Fruit fly (Drosophila melanogaster) whole organism, embryonic: Measurements from ENCODE around the gene CG4017.
A peak's percentile ranks its signal among the peaks of the same experiment; 100 is the strongest.

Experiments used
- CG10147 ChIP-seq: fragments of 200-800 bp; sonication (Bioruptor generic); optimal IDR thresholded peaks from 2 replicates; lab custom pipeline; 2019; ENCODE audit warnings: missing biosample characterization, mild to moderate bottlenecking, missing genetic modification characterization, moderate library complexity
- CG10209 ChIP-seq: fragments of 200-800 bp; sonication (Bioruptor generic); optimal IDR thresholded peaks from 3 replicates; lab custom pipeline; 2017; ENCODE audit warnings: missing biosample characterization, mild to moderate bottlenecking, missing genetic modification characterization, missing genetic modification reagents
- CG12071 ChIP-seq: fragments of 200-800 bp; sonication (Bioruptor generic); optimal IDR thresholded peaks from 3 replicates; lab custom pipeline; 2018; ENCODE audit warnings: missing biosample characterization, mild to moderate bottlenecking, missing genetic modification characterization
- CG12299 ChIP-seq: fragments of 200-800 bp; sonication (Bioruptor generic); optimal IDR thresholded peaks from 2 replicates; lab custom pipeline; 2018; ENCODE audit warnings: missing biosample characterization, mild to moderate bottlenecking, missing genetic modification characterization
- CG1233 ChIP-seq: fragments of 200-800 bp; sonication (Bioruptor generic); optimal IDR thresholded peaks from 4 replicates; lab custom pipeline; 2018; ENCODE audit warnings: missing biosample characterization, mild to moderate bottlenecking, missing genetic modification characterization
- CG13287 ChIP-seq: fragments of 200-800 bp; sonication (Bioruptor generic); IDR thresholded peaks from 2 replicates; pipeline ENCODE4 v1.3.6; 2022; ENCODE audit warnings: missing biosample characterization, missing genetic modification characterization; ENCODE audit not compliant: partially characterized antibody
- CG13296 ChIP-seq: fragments of 200-800 bp; sonication (Bioruptor generic); optimal IDR thresholded peaks from 3 replicates; lab custom pipeline; 2018; ENCODE audit warnings: missing biosample characterization, mild to moderate bottlenecking, missing genetic modification characterization
- CG14050 ChIP-seq: fragments of 200-800 bp; sonication (Bioruptor generic); IDR thresholded peaks from 3 replicates; pipeline ENCODE4 v1.3.6; 2022; ENCODE audit warnings: missing biosample characterization, missing genetic modification characterization
- CG14860 ChIP-seq: fragments of 200-800 bp; sonication (Bioruptor generic); IDR thresholded peaks from 3 replicates; pipeline ENCODE4 v1.3.6; 2022; ENCODE audit warnings: missing biosample characterization, missing genetic modification characterization; ENCODE audit not compliant: partially characterized antibody
- CG1602 ChIP-seq: fragments of 200-800 bp; sonication (Bioruptor generic); optimal IDR thresholded peaks from 3 replicates; lab custom pipeline; 2016; ENCODE audit warnings: missing biosample characterization, missing genetic modification characterization
- CG16779 ChIP-seq: fragments of 200-800 bp; sonication (Bioruptor generic); IDR thresholded peaks from 2 replicates; pipeline ENCODE4 v1.3.6; 2022; ENCODE audit warnings: missing biosample characterization, missing genetic modification characterization
- CG17328 ChIP-seq: fragments of 200-800 bp; sonication (Bioruptor generic); IDR thresholded peaks from 2 replicates; pipeline ENCODE4 v1.3.6; 2022; ENCODE audit warnings: missing biosample characterization, missing genetic modification characterization
- CG17385 ChIP-seq: fragments of 200-800 bp; sonication (Bioruptor generic); optimal IDR thresholded peaks from 3 replicates; lab custom pipeline; 2018; ENCODE audit warnings: missing biosample characterization, mild to moderate bottlenecking, missing genetic modification characterization
- CG32772 ChIP-seq: fragments of 200-800 bp; sonication (Bioruptor generic); IDR thresholded peaks from 2 replicates; pipeline ENCODE4 v1.3.6; 2022; ENCODE audit warnings: missing biosample characterization, missing genetic modification characterization
- CG34422 ChIP-seq: fragments of 200-800 bp; sonication (Bioruptor generic); IDR thresholded peaks from 3 replicates; pipeline ENCODE4 v1.3.6; 2022; ENCODE audit warnings: missing biosample characterization, missing genetic modification characterization
- CG3995 ChIP-seq: fragments of 200-800 bp; sonication (Bioruptor generic); optimal IDR thresholded peaks from 3 replicates; lab custom pipeline; 2016; ENCODE audit warnings: missing biosample characterization, missing genetic modification characterization
- CG4328 ChIP-seq: fragments of 200-800 bp; sonication (Bioruptor generic); optimal IDR thresholded peaks from 3 replicates; lab custom pipeline; 2017; ENCODE audit warnings: missing biosample characterization, missing genetic modification reagents, missing genetic modification characterization
- CG4424 ChIP-seq: fragments of 200-800 bp; sonication (Bioruptor generic); optimal IDR thresholded peaks from 3 replicates; lab custom pipeline; 2016; ENCODE audit warnings: missing biosample characterization, missing genetic modification characterization
- CG5180 ChIP-seq: fragments of 200-800 bp; sonication (Bioruptor generic); optimal IDR thresholded peaks from 3 replicates; lab custom pipeline; 2017; ENCODE audit warnings: missing biosample characterization, missing genetic modification characterization, mild to moderate bottlenecking, moderate library complexity, missing genetic modification reagents
- CG6272 ChIP-seq: fragments of 200-800 bp; sonication (Bioruptor generic); IDR thresholded peaks from 2 replicates; pipeline ENCODE4 v1.3.6; 2022; ENCODE audit warnings: missing biosample characterization, missing genetic modification characterization
- CG6689 ChIP-seq: fragments of 200-800 bp; sonication (Bioruptor generic); IDR thresholded peaks from 2 replicates; pipeline ENCODE4 v1.3.6; 2022; ENCODE audit warnings: missing biosample characterization, missing genetic modification characterization
- CG8478 ChIP-seq: fragments of >200 bp; optimal IDR thresholded peaks from 2 replicates; lab custom pipeline; 2018
- CG9876 ChIP-seq: fragments of 200-800 bp; sonication (Bioruptor generic); optimal IDR thresholded peaks from 2 replicates; lab custom pipeline; 2016; ENCODE audit warnings: missing biosample characterization, missing genetic modification characterization
- CTCF ChIP-seq: fragments of 200-800 bp; sonication (Bioruptor generic); optimal IDR thresholded peaks from 2 replicates; lab custom pipeline; 2017; ENCODE audit warnings: missing biosample characterization, mild to moderate bottlenecking, missing genetic modification characterization, moderate library complexity
- D ChIP-seq, 2 experiments: fragments of 200-800 bp in 1 of 2; fragments of >200 bp in 1 of 2; sonication (Bioruptor generic) in 1 of 2; optimal IDR thresholded peaks; 2 replicates in 1 of 2; 3 replicates in 1 of 2; lab custom pipeline; 2017; ENCODE audit warnings: mild to moderate bottlenecking in 1 of 2, missing biosample characterization in 1 of 2, missing genetic modification characterization in 1 of 2, missing genetic modification reagents in 1 of 2
- D19B ChIP-seq: fragments of 200-800 bp; sonication (Bioruptor generic); optimal IDR thresholded peaks from 2 replicates; lab custom pipeline; 2017; ENCODE audit warnings: missing biosample characterization, mild to moderate bottlenecking, missing genetic modification characterization
- Dip3 ChIP-seq: fragments of 200-800 bp; sonication (Bioruptor generic); optimal IDR thresholded peaks from 3 replicates; lab custom pipeline; 2016; ENCODE audit warnings: missing biosample characterization, missing genetic modification characterization
- E2f1 ChIP-seq: fragments of 200-800 bp; sonication (Bioruptor generic); IDR thresholded peaks from 2 replicates; pipeline ENCODE4 v1.3.6; 2022; ENCODE audit warnings: missing biosample characterization, missing genetic modification characterization
- Mad ChIP-seq: fragments of 200-800 bp; sonication (Bioruptor generic); optimal IDR thresholded peaks from 2 replicates; lab custom pipeline; 2016; ENCODE audit warnings: missing biosample characterization, missing genetic modification characterization
- NC2α ChIP-seq: fragments of 200-800 bp; sonication (Bioruptor generic); optimal IDR thresholded peaks from 2 replicates; lab custom pipeline; 2016; ENCODE audit warnings: missing biosample characterization, missing genetic modification characterization
- Ravus ChIP-seq: fragments of 200-800 bp; sonication (Bioruptor generic); IDR thresholded peaks from 2 replicates; pipeline ENCODE4 v1.3.6; 2022; ENCODE audit warnings: missing biosample characterization, missing genetic modification characterization
- abd-A ChIP-seq: fragments of 200-800 bp; sonication (Bioruptor generic); optimal IDR thresholded peaks from 3 replicates; lab custom pipeline; 2019; ENCODE audit warnings: missing biosample characterization, mild to moderate bottlenecking, missing genetic modification characterization, moderate library complexity
- ato ChIP-seq: fragments of 200-800 bp; sonication (Bioruptor generic); IDR thresholded peaks from 2 replicates; pipeline ENCODE4 v1.3.6; 2022; ENCODE audit warnings: missing biosample characterization, missing genetic modification characterization; ENCODE audit not compliant: partially characterized antibody
- az2 ChIP-seq: fragments of 200-800 bp; sonication (Bioruptor generic); optimal IDR thresholded peaks from 3 replicates; lab custom pipeline; 2016; ENCODE audit warnings: missing biosample characterization, missing genetic modification characterization
- bab2 ChIP-seq: fragments of 200-800 bp; sonication (Bioruptor generic); optimal IDR thresholded peaks from 2 replicates; lab custom pipeline; 2016; ENCODE audit warnings: missing biosample characterization, missing genetic modification characterization
- chn ChIP-seq: fragments of 200-800 bp; sonication (Bioruptor generic); optimal IDR thresholded peaks from 2 replicates; lab custom pipeline; 2016; ENCODE audit warnings: missing biosample characterization, missing genetic modification characterization
- cwo ChIP-seq: fragments of 200-800 bp; sonication (Bioruptor generic); optimal IDR thresholded peaks from 3 replicates; lab custom pipeline; 2017; ENCODE audit warnings: missing biosample characterization, missing genetic modification characterization, mild to moderate bottlenecking, moderate library complexity, missing genetic modification reagents
- esg ChIP-seq: fragments of 200-800 bp; sonication (Bioruptor generic); conservative IDR thresholded peaks from 2 replicates; pipeline ENCODE4 v1.3.6; 2022; ENCODE audit warnings: missing biosample characterization, missing genetic modification characterization
- fd3F ChIP-seq: fragments of 200-800 bp; sonication (Bioruptor generic); optimal IDR thresholded peaks from 2 replicates; lab custom pipeline; 2018; ENCODE audit warnings: missing biosample characterization, mild to moderate bottlenecking, missing genetic modification characterization, moderate library complexity
- fd96Cb ChIP-seq: fragments of 200-800 bp; sonication (Bioruptor generic); optimal IDR thresholded peaks from 2 replicates; lab custom pipeline; 2018; ENCODE audit warnings: missing biosample characterization, mild to moderate bottlenecking, missing genetic modification characterization, moderate library complexity
- grn ChIP-seq: fragments of 200-800 bp; sonication (Bioruptor generic); optimal IDR thresholded peaks from 3 replicates; lab custom pipeline; 2017; ENCODE audit warnings: missing biosample characterization, missing genetic modification characterization
- kay ChIP-seq: fragments of 200-800 bp; sonication (Bioruptor generic); optimal IDR thresholded peaks from 2 replicates; lab custom pipeline; 2016; ENCODE audit warnings: missing biosample characterization, missing genetic modification characterization
- knrl ChIP-seq: fragments of 200-800 bp; sonication (Bioruptor generic); IDR thresholded peaks from 3 replicates; pipeline ENCODE4 v1.3.6; 2022; ENCODE audit warnings: missing biosample characterization, missing genetic modification characterization; ENCODE audit not compliant: partially characterized antibody
- lola ChIP-seq, 3 experiments: fragments of >200 bp in 2 of 3; fragments of 200-800 bp in 1 of 3; sonication (Bioruptor generic) in 1 of 3; optimal IDR thresholded peaks; 2 replicates each; lab custom pipeline; 2017 to 2019; ENCODE audit warnings: missing biosample characterization in 3 of 3, missing genetic modification characterization in 3 of 3, mild to moderate bottlenecking in 1 of 3, moderate library complexity in 1 of 3
- mirr ChIP-seq: fragments of 200-800 bp; sonication (Bioruptor generic); optimal IDR thresholded peaks from 3 replicates; lab custom pipeline; 2018; ENCODE audit warnings: missing biosample characterization, mild to moderate bottlenecking, missing genetic modification characterization
- tin ChIP-seq: fragments of 200-800 bp; sonication (Bioruptor generic); optimal IDR thresholded peaks from 3 replicates; lab custom pipeline; 2016; ENCODE audit warnings: missing biosample characterization, missing genetic modification characterization
- tio ChIP-seq: fragments of 200-800 bp; sonication (Bioruptor generic); optimal IDR thresholded peaks from 2 replicates; lab custom pipeline; 2017; ENCODE audit warnings: missing biosample characterization, missing genetic modification characterization, inconsistent platforms
- trh ChIP-seq: fragments of 200-800 bp; sonication (Bioruptor generic); optimal IDR thresholded peaks from 2 replicates; lab custom pipeline; 2016; ENCODE audit warnings: missing biosample characterization, missing genetic modification characterization
- twi ChIP-seq: fragments of 200-800 bp; optimal IDR thresholded peaks from 2 replicates; lab custom pipeline; 2019; ENCODE audit warnings: missing biosample characterization, mild to moderate bottlenecking, missing genetic modification characterization, moderate library complexity
- unc-4 ChIP-seq: fragments of 200-800 bp; sonication (Bioruptor generic); IDR thresholded peaks from 2 replicates; pipeline ENCODE4 v1.3.6; 2022; ENCODE audit warnings: missing biosample characterization, missing genetic modification characterization; ENCODE audit not compliant: partially characterized antibody
- zfh1 ChIP-seq: fragments of 200-800 bp; sonication (Bioruptor generic); IDR thresholded peaks from 3 replicates; pipeline ENCODE4 v1.3.6; 2022; ENCODE audit warnings: missing biosample characterization, missing genetic modification characterization

CG4017 gene

dm6 chr2L:9758856-9759255 lies 8.0 kb upstream of the CG4017 start (continued):
- peak; percentile 61 for TF ChIP-seq az2
- peak; percentile 11 for TF ChIP-seq Dip3 (GFP tag; lab: Kevin White, UChicago)
- peak; percentile 89 for TF ChIP-seq CG14860 (GFP tag; lab: Robert Waterston, UW)
- TF ChIP-seq CG13287 (GFP tag; lab: Robert Waterston, UW), result peak; percentile 95
- peak; percentile 92 for TF ChIP-seq knrl
- TF ChIP-seq kay (GFP tag; lab: Kevin White, UChicago), result no peak
- peak; percentile 23; the same call in 1 of the 2 replicates for TF ChIP-seq CG17328 (GFP tag; lab: Robert Waterston, UW)
- no peak for TF ChIP-seq cwo
- TF ChIP-seq CG3995 (GFP tag; lab: Kevin White, UChicago), result no peak
- TF ChIP-seq Mad, result peak; percentile 38
- TF ChIP-seq E2f1, result peak; percentile 63
- TF ChIP-seq CG1602, result peak; percentile 19
- TF ChIP-seq CG5180 (GFP tag; lab: Kevin White, UChicago), result peak; percentile 70
- TF ChIP-seq Ravus (GFP tag; lab: Robert Waterston, UW), result no peak
- TF ChIP-seq CG12071 (GFP tag; lab: Kevin White, UChicago), result peak; percentile 40
- TF ChIP-seq CTCF (GFP tag; lab: Kevin White, UChicago), result peak; percentile 24
- no peak for TF ChIP-seq CG4424 (GFP tag; lab: Kevin White, UChicago)
- no peak for TF ChIP-seq abd-A (tag; lab: Kevin White, UChicago)
- TF ChIP-seq CG1233 (GFP tag; lab: Kevin White, UChicago), result peak; percentile 50
- no peak for TF ChIP-seq grn
- no peak for TF ChIP-seq NC2α (GFP tag; lab: Kevin White, UChicago)
- TF ChIP-seq fd3F (GFP tag; lab: Kevin White, UChicago), result peak; percentile 14
- peak; percentile 47 for TF ChIP-seq tin (GFP tag; lab: Kevin White, UChicago)
- TF ChIP-seq lola (GFP tag; optimal IDR thresholded peaks at IDR 0.05; lab: Kevin White, UChicago), result peak in 1 of 3 experiments; percentile 3
- TF ChIP-seq CG13296 (GFP tag; lab: Kevin White, UChicago), result no peak
- peak; percentile 24 for TF ChIP-seq CG17385 (GFP tag; lab: Kevin White, UChicago)
- peak; percentile 32; the same call in 1 of the 2 replicates for TF ChIP-seq CG6689 (GFP tag; lab: Robert Waterston, UW)
- TF ChIP-seq CG16779 (GFP tag; lab: Robert Waterston, UW), result no peak
- no peak for TF ChIP-seq CG12299 (tag; lab: Kevin White, UChicago)
- no peak for TF ChIP-seq D19B (GFP tag; lab: Kevin White, UChicago)
- TF ChIP-seq CG9876 (GFP tag; lab: Kevin White, UChicago), result peak; percentile 17
- peak; percentile 16; the same call in 1 of the 3 replicates for TF ChIP-seq CG14050 (GFP tag; lab: Robert Waterston, UW)
- peak; percentile 89 for TF ChIP-seq ato (GFP tag; lab: Robert Waterston, UW)
- TF ChIP-seq CG10209 (GFP tag; lab: Kevin White, UChicago), result peak; percentile 35
- peak; percentile 23 for TF ChIP-seq CG10147 (GFP tag; lab: Kevin White, UChicago)
- peak; percentile 58 for TF ChIP-seq bab2 (GFP tag; lab: Kevin White, UChicago)
- peak; percentile 47; the same call in 1 of the 2 replicates for TF ChIP-seq esg
- peak; percentile 79 for TF ChIP-seq zfh1 (GFP tag; lab: Robert Waterston, UW)
- peak; percentile 22 for TF ChIP-seq twi
- TF ChIP-seq CG4328 (GFP tag; lab: Kevin White, UChicago), result peak; percentile 11
- 0 out of 2 replicates have a peak, but pooled peaks have one; percentile 41 for TF ChIP-seq CG32772
- no peak for TF ChIP-seq fd96Cb (tag; lab: Kevin White, UChicago)
- peak; percentile 76 for TF ChIP-seq CG6272 (GFP tag; lab: Robert Waterston, UW)
- TF ChIP-seq unc-4 (GFP tag; lab: Robert Waterston, UW), result peak; percentile 95
- TF ChIP-seq trh (GFP tag; lab: Kevin White, UChicago), result no peak
- no peak for TF ChIP-seq CG8478 (lab: Kevin White, UChicago)
- TF ChIP-seq chn (GFP tag; lab: Kevin White, UChicago), result peak; percentile 65
- TF ChIP-seq D (optimal IDR thresholded peaks at IDR 0.05; lab: Kevin White, UChicago), result no peak
- TF ChIP-seq D (GFP tag; optimal IDR thresholded peaks at IDR 0.05; lab: Kevin White, UChicago), result no peak
- peak; percentile 70; the same call in 2 of the 3 replicates for TF ChIP-seq CG34422 (GFP tag; lab: Robert Waterston, UW)
- peak; percentile 64 for TF ChIP-seq mirr (GFP tag; lab: Kevin White, UChicago)
- TF ChIP-seq tio (GFP tag; lab: Kevin White, UChicago), result no peak
